Fruit fly (Drosophila melanogaster): ENCODE results near the gene CG46448.

The CG46448 gene

dm6 chr2L:2348479-2348878 lies 43.0 kb upstream of the CG46448 start (continued):
- peak; percentile 57 for TF ChIP-seq CG15269 (tag; optimal IDR thresholded peaks at IDR 0.05)
- no peak for TF ChIP-seq bigmax (GFP tag; optimal IDR thresholded peaks at IDR 0.05)
- no peak for TF ChIP-seq CG8388 (GFP tag; optimal IDR thresholded peaks at IDR 0.05)
- no peak for TF ChIP-seq crol (GFP tag; IDR thresholded peaks at IDR 0.05)
- peak; percentile 30 for TF ChIP-seq Sox102F (GFP tag; optimal IDR thresholded peaks at IDR 0.05)
- no peak for TF ChIP-seq hkb (optimal IDR thresholded peaks at IDR 0.05)
- TF ChIP-seq hkb (GFP tag; IDR thresholded peaks at IDR 0.05) = 0 out of 2 replicates have a peak, but pooled peaks have one; percentile 38
- TF ChIP-seq vvl (GFP tag; IDR thresholded peaks at IDR 0.05) = no peak
- peak; percentile 7 for TF ChIP-seq CG12071 (GFP tag; optimal IDR thresholded peaks at IDR 0.05)
- no peak for TF ChIP-seq CG6272 (GFP tag; IDR thresholded peaks at IDR 0.05)
- TF ChIP-seq HLH54F (GFP tag; optimal IDR thresholded peaks at IDR 0.05) = no peak
- peak; percentile 12 for TF ChIP-seq D19B (GFP tag; optimal IDR thresholded peaks at IDR 0.05)
- TF ChIP-seq kah (GFP tag; optimal IDR thresholded peaks at IDR 0.05) = no peak
- no peak for TF ChIP-seq PHDP (tag; optimal IDR thresholded peaks at IDR 0.05)
- no peak for TF ChIP-seq CG15514 (GFP tag; optimal IDR thresholded peaks at IDR 0.05)
- no peak for TF ChIP-seq Hsf (GFP tag; optimal IDR thresholded peaks at IDR 0.05)
- TF ChIP-seq usp (GFP tag; optimal IDR thresholded peaks at IDR 0.05) = no peak
- TF ChIP-seq CG34422 (GFP tag; IDR thresholded peaks at IDR 0.05) = no peak
- no peak for TF ChIP-seq CG15696 (tag; optimal IDR thresholded peaks at IDR 0.05)
- no peak for TF ChIP-seq jing (GFP tag; optimal IDR thresholded peaks at IDR 0.05)
- no peak for TF ChIP-seq CG6813 (GFP tag; optimal IDR thresholded peaks at IDR 0.05)
- no peak for TF ChIP-seq YL-1 (GFP tag; optimal IDR thresholded peaks at IDR 0.05)
- no peak for TF ChIP-seq seq (GFP tag; IDR thresholded peaks at IDR 0.05)
- TF ChIP-seq CG10979 (tag; optimal IDR thresholded peaks at IDR 0.05) = no peak
- peak; percentile 52 for TF ChIP-seq CG13424 (tag; optimal IDR thresholded peaks at IDR 0.05)
- TF ChIP-seq CG8290 (GFP tag; optimal IDR thresholded peaks at IDR 0.05) = no peak
- TF ChIP-seq CG8290 (tag; optimal IDR thresholded peaks at IDR 0.05) = no peak
- no peak for TF ChIP-seq pzg (GFP tag; optimal IDR thresholded peaks at IDR 0.05)
- TF ChIP-seq CG10209 (GFP tag; optimal IDR thresholded peaks at IDR 0.05) = no peak
- TF ChIP-seq Chrac-16 (GFP tag; optimal IDR thresholded peaks at IDR 0.05) = no peak
- no peak for TF ChIP-seq tll (GFP tag; optimal IDR thresholded peaks at IDR 0.05)
- no peak for TF ChIP-seq CG11247 (GFP tag; IDR thresholded peaks at IDR 0.05)
- no peak for TF ChIP-seq B-H1 (GFP tag; IDR thresholded peaks at IDR 0.05)
- TF ChIP-seq Meics (GFP tag; optimal IDR thresholded peaks at IDR 0.05) = peak; percentile 62
- TF ChIP-seq Dip2 (GFP tag; IDR thresholded peaks at IDR 0.05) = no peak
- TF ChIP-seq sens-2 (GFP tag; IDR thresholded peaks at IDR 0.05) = no peak
- no peak for TF ChIP-seq BEAF-32 (GFP tag; optimal IDR thresholded peaks at IDR 0.05)
- TF ChIP-seq B-H2 (GFP tag; optimal IDR thresholded peaks at IDR 0.05) = peak; percentile 46
- TF ChIP-seq ci (GFP tag; IDR thresholded peaks at IDR 0.05) = peak; percentile 58; the same call in 1 of the 3 replicates
- TF ChIP-seq gem (tag; optimal IDR thresholded peaks at IDR 0.05) = no peak
- no peak for TF ChIP-seq Kr (GFP tag; optimal IDR thresholded peaks at IDR 0.05)
- no peak for TF ChIP-seq mirr (GFP tag; optimal IDR thresholded peaks at IDR 0.05)
- 0 out of 2 replicates have a peak, but pooled peaks have one; percentile 7 for TF ChIP-seq ara (GFP tag; IDR thresholded peaks at IDR 0.05)
- no peak for TF ChIP-seq Trl (optimal IDR thresholded peaks at IDR 0.05)
- TF ChIP-seq Trl (GFP tag; optimal IDR thresholded peaks at IDR 0.05) = no peak
- no peak for TF ChIP-seq da (GFP tag; optimal IDR thresholded peaks at IDR 0.05)
- TF ChIP-seq lov (optimal IDR thresholded peaks at IDR 0.05) = no peak
- no peak for TF ChIP-seq lov (GFP tag; IDR thresholded peaks at IDR 0.05)
- no peak for TF ChIP-seq CG4328 (GFP tag; optimal IDR thresholded peaks at IDR 0.05)
- TF ChIP-seq yki (optimal IDR thresholded peaks at IDR 0.05) = no peak
- TF ChIP-seq CG2678 (tag; optimal IDR thresholded peaks at IDR 0.05) = no peak
- no peak for TF ChIP-seq HLH4C (GFP tag; IDR thresholded peaks at IDR 0.05; ENCODE audit: partially characterized antibody)
- TF ChIP-seq CG16813 (GFP tag; IDR thresholded peaks at IDR 0.05; ENCODE audit: partially characterized antibody) = no peak

Data from whole organism, embryonic.